Fruit fly (Drosophila melanogaster) whole organism, embryonic: ENCODE data around the gene asl.

ENCODE experiments used
- CG10431 ChIP-seq: fragments of 200-800 bp; sonication (Bioruptor generic); optimal IDR thresholded peaks from 3 replicates; lab custom pipeline; 2018; ENCODE audit warnings: missing biosample characterization, mild to moderate bottlenecking, missing genetic modification characterization
- CG11560 ChIP-seq: fragments of 200-800 bp; sonication (Bioruptor generic); IDR thresholded peaks from 3 replicates; pipeline ENCODE4 v1.3.6; 2022; ENCODE audit warnings: missing biosample characterization, missing genetic modification characterization
- CG12104 ChIP-seq: fragments of 200-800 bp; sonication (Bioruptor generic); optimal IDR thresholded peaks from 3 replicates; lab custom pipeline; 2016; ENCODE audit warnings: missing biosample characterization, missing genetic modification characterization
- CG12155 ChIP-seq: fragments of 200-800 bp; sonication (Bioruptor generic); optimal IDR thresholded peaks from 3 replicates; lab custom pipeline; 2016; ENCODE audit warnings: missing biosample characterization, missing genetic modification characterization
- CG1233 ChIP-seq: fragments of 200-800 bp; sonication (Bioruptor generic); optimal IDR thresholded peaks from 4 replicates; lab custom pipeline; 2018; ENCODE audit warnings: missing biosample characterization, mild to moderate bottlenecking, missing genetic modification characterization
- CG13296 ChIP-seq: fragments of 200-800 bp; sonication (Bioruptor generic); optimal IDR thresholded peaks from 3 replicates; lab custom pipeline; 2018; ENCODE audit warnings: missing biosample characterization, mild to moderate bottlenecking, missing genetic modification characterization
- CG13424 ChIP-seq: fragments of 200-800 bp; sonication (Bioruptor generic); optimal IDR thresholded peaks from 2 replicates; lab custom pipeline; 2019; ENCODE audit warnings: missing biosample characterization, mild to moderate bottlenecking, missing genetic modification characterization, moderate library complexity
- CG13624 ChIP-seq: fragments of 200-800 bp; sonication (Bioruptor generic); optimal IDR thresholded peaks from 2 replicates; lab custom pipeline; 2016; ENCODE audit warnings: missing biosample characterization, missing genetic modification characterization
- CG14860 ChIP-seq: fragments of 200-800 bp; sonication (Bioruptor generic); IDR thresholded peaks from 3 replicates; pipeline ENCODE4 v1.3.6; 2022; ENCODE audit warnings: missing biosample characterization, missing genetic modification characterization; ENCODE audit not compliant: partially characterized antibody
- CG1602 ChIP-seq: fragments of 200-800 bp; sonication (Bioruptor generic); optimal IDR thresholded peaks from 3 replicates; lab custom pipeline; 2016; ENCODE audit warnings: missing biosample characterization, missing genetic modification characterization
- CG16779 ChIP-seq: fragments of 200-800 bp; sonication (Bioruptor generic); IDR thresholded peaks from 2 replicates; pipeline ENCODE4 v1.3.6; 2022; ENCODE audit warnings: missing biosample characterization, missing genetic modification characterization
- CG17186 ChIP-seq: fragments of 200-800 bp; sonication (Bioruptor generic); optimal IDR thresholded peaks from 3 replicates; lab custom pipeline; 2017; ENCODE audit warnings: missing biosample characterization, missing genetic modification reagents, missing genetic modification characterization
- CG17359 ChIP-seq: fragments of 200-800 bp; sonication (Bioruptor generic); optimal IDR thresholded peaks from 3 replicates; lab custom pipeline; 2018; ENCODE audit warnings: missing biosample characterization, mild to moderate bottlenecking, missing genetic modification characterization, moderate library complexity
- CG2202 ChIP-seq: fragments of 200-800 bp; sonication (Bioruptor generic); optimal IDR thresholded peaks from 2 replicates; lab custom pipeline; 2018; ENCODE audit warnings: missing biosample characterization, mild to moderate bottlenecking, missing genetic modification characterization
- CG2875 ChIP-seq: fragments of 200-800 bp; sonication (Bioruptor generic); optimal IDR thresholded peaks from 2 replicates; lab custom pipeline; 2017; ENCODE audit warnings: missing biosample characterization, mild to moderate bottlenecking, missing genetic modification characterization, missing genetic modification reagents
- CG31388 ChIP-seq: fragments of 200-800 bp; sonication (Bioruptor generic); optimal IDR thresholded peaks from 2 replicates; lab custom pipeline; 2016; ENCODE audit warnings: missing biosample characterization, missing genetic modification characterization
- CG32532 ChIP-seq: fragments of 200-800 bp; sonication (Bioruptor generic); IDR thresholded peaks from 2 replicates; pipeline ENCODE4 v1.3.6; 2022; ENCODE audit warnings: missing biosample characterization, missing genetic modification characterization
- CG4424 ChIP-seq: fragments of 200-800 bp; sonication (Bioruptor generic); optimal IDR thresholded peaks from 3 replicates; lab custom pipeline; 2016; ENCODE audit warnings: missing biosample characterization, missing genetic modification characterization
- CG4820 ChIP-seq: fragments of 200-800 bp; sonication (Bioruptor generic); optimal IDR thresholded peaks from 3 replicates; lab custom pipeline; 2016; ENCODE audit warnings: missing biosample characterization, missing genetic modification characterization
- CG6791 ChIP-seq: fragments of 200-800 bp; sonication (Bioruptor generic); IDR thresholded peaks from 3 replicates; pipeline ENCODE4 v1.3.6; 2022; ENCODE audit warnings: missing biosample characterization, missing genetic modification characterization; ENCODE audit not compliant: partially characterized antibody
- CG7556 ChIP-seq: fragments of 200-800 bp; sonication (Bioruptor generic); optimal IDR thresholded peaks from 2 replicates; lab custom pipeline; 2017; ENCODE audit warnings: missing biosample characterization, mild to moderate bottlenecking, missing genetic modification characterization
- Elba2 ChIP-seq: fragments of 200-800 bp; sonication (Bioruptor generic); optimal IDR thresholded peaks from 3 replicates; lab custom pipeline; 2016; ENCODE audit warnings: missing biosample characterization, missing genetic modification characterization
- Fer3 ChIP-seq: fragments of 200-800 bp; sonication (Bioruptor generic); optimal IDR thresholded peaks from 2 replicates; lab custom pipeline; 2018; ENCODE audit warnings: missing biosample characterization, mild to moderate bottlenecking, missing genetic modification characterization, moderate library complexity
- H2.0 ChIP-seq: fragments of 200-800 bp; sonication (Bioruptor generic); IDR thresholded peaks from 2 replicates; pipeline ENCODE4 v1.3.6; 2022; ENCODE audit warnings: missing biosample characterization, missing genetic modification characterization
- Hmr ChIP-seq: fragments of 200-800 bp; sonication (Bioruptor generic); optimal IDR thresholded peaks from 3 replicates; lab custom pipeline; 2017; ENCODE audit warnings: mild to moderate bottlenecking, missing biosample characterization, missing genetic modification reagents, missing genetic modification characterization
- Nf-YC ChIP-seq: fragments of 200-800 bp; optimal IDR thresholded peaks from 3 replicates; lab custom pipeline; 2019; ENCODE audit warnings: missing biosample characterization, mild to moderate bottlenecking, missing genetic modification characterization, moderate library complexity
- NfI ChIP-seq: fragments of 200-800 bp; sonication (Bioruptor generic); optimal IDR thresholded peaks from 3 replicates; lab custom pipeline; 2018; ENCODE audit warnings: missing biosample characterization, mild to moderate bottlenecking, missing genetic modification characterization, moderate library complexity
- Rfx ChIP-seq: fragments of 200-800 bp; sonication (Bioruptor generic); IDR thresholded peaks from 2 replicates; pipeline ENCODE4 v1.3.6; 2022; ENCODE audit warnings: missing biosample characterization, missing genetic modification characterization
- Sry-δ ChIP-seq: fragments of 200-800 bp; sonication (Bioruptor generic); optimal IDR thresholded peaks from 2 replicates; lab custom pipeline; 2016; ENCODE audit warnings: missing biosample characterization, missing genetic modification characterization
- Usf ChIP-seq: fragments of 200-800 bp; sonication (Bioruptor generic); optimal IDR thresholded peaks from 2 replicates; lab custom pipeline; 2017; ENCODE audit warnings: missing genotype, missing biosample characterization, missing genetic modification characterization
- az2 ChIP-seq: fragments of 200-800 bp; sonication (Bioruptor generic); optimal IDR thresholded peaks from 3 replicates; lab custom pipeline; 2016; ENCODE audit warnings: missing biosample characterization, missing genetic modification characterization
- crol ChIP-seq: fragments of 200-800 bp; sonication (Bioruptor generic); IDR thresholded peaks from 2 replicates; pipeline ENCODE4 v1.3.6; 2022; ENCODE audit warnings: missing biosample characterization, missing genetic modification characterization
- cwo ChIP-seq: fragments of 200-800 bp; sonication (Bioruptor generic); optimal IDR thresholded peaks from 3 replicates; lab custom pipeline; 2017; ENCODE audit warnings: missing biosample characterization, missing genetic modification characterization, mild to moderate bottlenecking, moderate library complexity, missing genetic modification reagents
- dimm ChIP-seq: fragments of 200-800 bp; sonication (Bioruptor generic); IDR thresholded peaks from 2 replicates; pipeline ENCODE4 v1.3.6; 2022; ENCODE audit warnings: missing biosample characterization, missing genetic modification characterization
- dm ChIP-seq: fragments of 200-800 bp; sonication (Bioruptor generic); optimal IDR thresholded peaks from 3 replicates; lab custom pipeline; 2016; ENCODE audit warnings: missing biosample characterization, missing genetic modification characterization
- dmrt11E ChIP-seq: fragments of 200-800 bp; sonication (Bioruptor generic); optimal IDR thresholded peaks from 3 replicates; lab custom pipeline; 2018; ENCODE audit warnings: missing biosample characterization, mild to moderate bottlenecking, missing genetic modification characterization, moderate library complexity
- emc ChIP-seq: fragments of 200-800 bp; sonication (Bioruptor generic); optimal IDR thresholded peaks from 2 replicates; lab custom pipeline; 2016; ENCODE audit warnings: missing biosample characterization, missing genetic modification characterization
- ewg ChIP-seq: fragments of 200-800 bp; sonication (Bioruptor generic); optimal IDR thresholded peaks from 3 replicates; lab custom pipeline; 2017; ENCODE audit warnings: mild to moderate bottlenecking, missing biosample characterization, missing genetic modification reagents, missing genetic modification characterization
- hth ChIP-seq: fragments of >200 bp; optimal IDR thresholded peaks from 2 replicates; lab custom pipeline; 2017; ENCODE audit warnings: inconsistent platforms
- inv ChIP-seq: fragments of 200-800 bp; sonication (Bioruptor generic); IDR thresholded peaks from 2 replicates; pipeline ENCODE4 v1.3.6; 2022; ENCODE audit warnings: missing biosample characterization, missing genetic modification characterization; ENCODE audit not compliant: partially characterized antibody
- lab ChIP-seq: fragments of 200-800 bp; sonication (Bioruptor generic); optimal IDR thresholded peaks from 3 replicates; lab custom pipeline; 2017; ENCODE audit warnings: missing biosample characterization, missing genetic modification characterization, mild to moderate bottlenecking, moderate library complexity, missing genetic modification reagents
- lmd ChIP-seq: fragments of 200-800 bp; sonication (Bioruptor generic); IDR thresholded peaks from 2 replicates; pipeline ENCODE4 v1.3.6; 2022; ENCODE audit warnings: missing biosample characterization, missing genetic modification characterization
- nerfin-1 ChIP-seq: fragments of 200-800 bp; sonication (Bioruptor generic); optimal IDR thresholded peaks from 3 replicates; lab custom pipeline; 2019; ENCODE audit warnings: missing biosample characterization, mild to moderate bottlenecking, missing genetic modification characterization, moderate library complexity
- pan ChIP-seq, 4 experiments: fragments of >200 bp in 3 of 4; fragments of 200-800 bp in 1 of 4; sonication (Bioruptor generic) in 1 of 4; optimal IDR thresholded peaks in 3 of 4; IDR thresholded peaks in 1 of 4; 2 replicates each; pipeline versions ENCODE4 v1.3.6 to Lab custom; 2017 to 2022; ENCODE audit warnings: missing biosample characterization in 2 of 4, missing genetic modification characterization in 2 of 4, mixed read lengths in 1 of 4
- peb ChIP-seq: fragments of 200-800 bp; sonication (Bioruptor generic); IDR thresholded peaks from 2 replicates; pipeline ENCODE4 v1.3.6; 2022; ENCODE audit warnings: missing biosample characterization, missing genetic modification characterization
- pros ChIP-seq: fragments of 200-800 bp; sonication (Bioruptor generic); optimal IDR thresholded peaks from 3 replicates; lab custom pipeline; 2019; ENCODE audit warnings: missing biosample characterization, mild to moderate bottlenecking, missing genetic modification characterization, moderate library complexity
- sqz ChIP-seq: fragments of 200-800 bp; sonication (Bioruptor generic); optimal IDR thresholded peaks from 3 replicates; lab custom pipeline; 2018; ENCODE audit warnings: missing biosample characterization, mild to moderate bottlenecking, missing genetic modification characterization
- trh ChIP-seq: fragments of 200-800 bp; sonication (Bioruptor generic); optimal IDR thresholded peaks from 2 replicates; lab custom pipeline; 2016; ENCODE audit warnings: missing biosample characterization, missing genetic modification characterization

Gene asl

dm6 chr3R:5648569-5649476, 42.5 kb upstream of the asl start, which contains the start of the genes MTA1-like and Sec23 (continued):
- peak; percentile 57 for TF ChIP-seq CG10431 (GFP tag; lab: Kevin White, UChicago)
- TF ChIP-seq az2 (GFP tag; lab: Kevin White, UChicago) = peak; percentile 44
- TF ChIP-seq Elba2 (GFP tag; lab: Kevin White, UChicago) = peak; percentile 82
- TF ChIP-seq peb (GFP tag; lab: Robert Waterston, UW) = no peak
- TF ChIP-seq CG6791 = peak; percentile 93
- TF ChIP-seq trh = peak; percentile 8
- peak; percentile 97 for TF ChIP-seq pros (GFP tag; lab: Kevin White, UChicago)
- peak; percentile 61 for TF ChIP-seq Hmr
- TF ChIP-seq CG13624 (GFP tag; lab: Kevin White, UChicago) = peak; percentile 8
- peak; percentile 56 for TF ChIP-seq CG1602 (GFP tag; lab: Kevin White, UChicago)
- TF ChIP-seq CG7556 (GFP tag; lab: Kevin White, UChicago) = peak; percentile 21
- TF ChIP-seq CG32532 (GFP tag; lab: Robert Waterston, UW) = peak; percentile 43; the same call in 1 of the 2 replicates
- no peak for TF ChIP-seq H2.0 (GFP tag; lab: Robert Waterston, UW)
- TF ChIP-seq CG11560 (tag; lab: Robert Waterston, UW) = no peak
- no peak for TF ChIP-seq CG2202 (tag; lab: Kevin White, UChicago)
- TF ChIP-seq inv = peak; percentile 96
- TF ChIP-seq CG1233 (GFP tag; lab: Kevin White, UChicago) = no peak
- peak; percentile 68 for TF ChIP-seq CG13424 (tag; lab: Kevin White, UChicago)
- peak; percentile 85 for TF ChIP-seq Sry-δ (GFP tag; lab: Kevin White, UChicago)
- no peak for TF ChIP-seq hth (lab: Kevin White, UChicago)
- TF ChIP-seq pan (optimal IDR thresholded peaks at IDR 0.05; lab: Kevin White, UChicago) = no peak
- TF ChIP-seq pan (GFP tag; optimal IDR thresholded peaks at IDR 0.05 in 1 of 2, IDR thresholded peaks at IDR 0.05 in 1 of 2) = peak in 1 of 2 experiments; percentile 17
- peak; percentile 8 for TF ChIP-seq Fer3 (tag; lab: Kevin White, UChicago)
- TF ChIP-seq CG13296 = peak; percentile 46
- TF ChIP-seq CG12155 (GFP tag; lab: Kevin White, UChicago) = peak; percentile 33
- peak; percentile 53 for TF ChIP-seq CG12104 (GFP tag; lab: Kevin White, UChicago)
- TF ChIP-seq lab (GFP tag; lab: Kevin White, UChicago) = peak; percentile 36
- TF ChIP-seq CG4820 (GFP tag; lab: Kevin White, UChicago) = peak; percentile 34
- peak; percentile 56 for TF ChIP-seq CG4424 (GFP tag; lab: Kevin White, UChicago)
- TF ChIP-seq dmrt11E = peak; percentile 66
- TF ChIP-seq CG14860 (GFP tag; lab: Robert Waterston, UW) = peak; percentile 95
- TF ChIP-seq Nf-YC = peak; percentile 69
- TF ChIP-seq crol (GFP tag; lab: Robert Waterston, UW) = no peak
- TF ChIP-seq CG17359 = peak; percentile 16
- TF ChIP-seq CG17186 (GFP tag; lab: Kevin White, UChicago) = peak; percentile 59
- no peak for TF ChIP-seq CG2875 (GFP tag; lab: Kevin White, UChicago)
- TF ChIP-seq Usf (GFP tag; lab: Kevin White, UChicago) = peak; percentile 6
- TF ChIP-seq sqz (GFP tag; lab: Kevin White, UChicago) = peak; percentile 92
- TF ChIP-seq Rfx (GFP tag; lab: Robert Waterston, UW) = peak; percentile 71
- no peak for TF ChIP-seq CG31388 (GFP tag; lab: Kevin White, UChicago)
- TF ChIP-seq dm (GFP tag; lab: Kevin White, UChicago) = peak; percentile 36
- TF ChIP-seq lmd = peak; percentile 44; the same call in 1 of the 2 replicates
- peak; percentile 9 for TF ChIP-seq nerfin-1 (tag; lab: Kevin White, UChicago)
- no peak for TF ChIP-seq cwo (GFP tag; lab: Kevin White, UChicago)
- peak; percentile 41 for TF ChIP-seq ewg (GFP tag; lab: Kevin White, UChicago)
- TF ChIP-seq NfI (GFP tag; lab: Kevin White, UChicago) = peak; percentile 33
- no peak for TF ChIP-seq CG16779
- no peak for TF ChIP-seq dimm (GFP tag; lab: Robert Waterston, UW)
- no peak for TF ChIP-seq emc (GFP tag; lab: Kevin White, UChicago)
